Worm (Caenorhabditis elegans): ENCODE data around the gene ZC262.2.

DNA sequence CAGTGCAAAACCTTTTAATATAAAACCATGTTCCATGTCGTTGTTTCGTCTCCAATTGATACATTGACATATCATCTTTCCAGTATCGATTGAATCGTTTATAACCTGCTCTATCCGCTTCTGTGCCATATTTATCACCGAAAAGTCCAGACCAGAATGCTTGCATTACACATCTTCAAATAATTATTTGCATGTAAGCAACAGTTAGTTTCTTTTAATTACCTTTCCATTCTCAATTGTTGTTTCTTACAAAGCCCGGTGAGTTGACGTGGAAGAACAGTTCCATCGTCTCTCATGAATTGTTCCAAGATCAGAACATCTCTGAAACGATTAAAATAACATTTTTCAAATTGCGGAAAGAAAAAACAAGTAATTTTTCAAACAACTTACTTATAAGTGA is 651 bp upstream of the ZC262.2 start, which contains the start of gene iglr-2:
- TF ChIP-seq hlh-26 (GFP tag; conservative IDR thresholded peaks at IDR 0.05) = no peak
- no peak for TF ChIP-seq snpc-3.4 (tag; optimal IDR thresholded peaks at IDR 0.05)
- TF ChIP-seq snpc-4 (GFP tag; optimal IDR thresholded peaks at IDR 0.05) = no peak
- no peak for TF ChIP-seq snpc-4 (tag; optimal IDR thresholded peaks at IDR 0.05)
- no peak for TF ChIP-seq lsl-1 (GFP tag; optimal IDR thresholded peaks at IDR 0.05)
- TF ChIP-seq ztf-26 (tag; optimal IDR thresholded peaks at IDR 0.05) = no peak
